Worm (Caenorhabditis elegans) whole organism, young adult: ENCODE data around the gene akap-1.

Experiments
- B0019.2 ChIP-seq: fragments of 200-800 bp; sonication (Bioruptor generic); conservative IDR thresholded peaks from 2 replicates; pipeline ENCODE4 v1.3.6; 2022; ENCODE audit warnings: missing genetic modification reagents, missing genetic modification characterization, missing compliant biosample characterization
- C17E4.6 ChIP-seq: fragments of 200-800 bp; sonication (Bioruptor generic); IDR thresholded peaks from 2 replicates; pipeline ENCODE4 v1.3.6; 2022; ENCODE audit warnings: missing genetic modification reagents, missing genetic modification characterization, missing compliant biosample characterization
- F39B2.1 ChIP-seq: fragments of 200-800 bp; sonication (Bioruptor generic); IDR thresholded peaks from 2 replicates; pipeline ENCODE4 v1.3.6; 2022; ENCODE audit warnings: missing genetic modification reagents, missing genetic modification characterization, missing compliant biosample characterization
- ZK185.1 ChIP-seq: sonication (generic microtip); optimal IDR thresholded peaks from 2 replicates; lab custom pipeline; 2016; ENCODE audit warnings: mild to moderate bottlenecking, missing genetic modification characterization, missing compliant biosample characterization; ENCODE audit not compliant: poor library complexity, severe bottlenecking
- ama-1 ChIP-seq, 3 experiments: fragments of 150-350 bp in 1 of 3; sonication (generic microtip) in 2 of 3; optimal IDR thresholded peaks; 2 replicates each; lab custom pipeline; 2014 to 2018; ENCODE audit warnings: missing biosample characterization in 2 of 3, missing genetic modification characterization in 2 of 3, missing genetic modification reagents in 2 of 3
- dpl-1 ChIP-seq: fragments of 150-350 bp; optimal IDR thresholded peaks from 2 replicates; lab custom pipeline; 2014; ENCODE audit warnings: missing biosample characterization, missing genetic modification reagents, missing genetic modification characterization
- snpc-4 ChIP-seq, 5 experiments: fragments of 150-350 bp in 1 of 5; sonication (generic microtip) in 4 of 5; optimal IDR thresholded peaks; 2 replicates each; lab custom pipeline; 2014 to 2018; ENCODE audit warnings: missing genetic modification characterization in 5 of 5, missing biosample characterization in 3 of 5, antibody characterized with exemption in 2 of 5, mild to moderate bottlenecking in 2 of 5, missing compliant biosample characterization in 2 of 5, missing genotype in 2 of 5, moderate library complexity in 2 of 5, missing genetic modification reagents in 1 of 5
- tbx-9 ChIP-seq: sonication (generic microtip); optimal IDR thresholded peaks from 2 replicates; lab custom pipeline; 2016; ENCODE audit warnings: borderline replicate concordance, missing genetic modification characterization, inconsistent platforms, missing compliant biosample characterization
- unc-62 ChIP-seq: fragments of 150-350 bp; optimal IDR thresholded peaks from 2 replicates; lab custom pipeline; 2014; ENCODE audit warnings: missing biosample characterization, missing genetic modification reagents, missing genetic modification characterization
- xnd-1 ChIP-seq: sonication (generic microtip); optimal IDR thresholded peaks from 2 replicates; lab custom pipeline; 2016; ENCODE audit warnings: missing genotype, missing genetic modification reagents, missing genetic modification characterization, missing compliant biosample characterization
- ztf-18 ChIP-seq: sonication (generic microtip); optimal IDR thresholded peaks from 2 replicates; lab custom pipeline; 2016; ENCODE audit warnings: missing genotype, mild to moderate bottlenecking, missing genetic modification characterization, missing compliant biosample characterization

ce11 chrIII:6382987-6383602 is 29.9 kb downstream of the akap-1 start, which contains the start of gene let-716:
- TF ChIP-seq ZK185.1 (tag; lab: Kevin White, UChicago) (no peak), unc-62 (GFP tag; lab: Kevin White, UChicago) (no peak), F39B2.1 (GFP tag; lab: Robert Waterston, UW) (no peak), xnd-1 (tag; lab: Kevin White, UChicago) (peak; percentile 14), C17E4.6 (GFP tag; lab: Robert Waterston, UW) (no peak), ama-1 (optimal IDR thresholded peaks at IDR 0.05; lab: Kevin White, UChicago) (no peak), ama-1 (GFP tag; optimal IDR thresholded peaks at IDR 0.05; lab: Kevin White, UChicago) (peak in 1 of 2 experiments; percentile 2), snpc-4 (GFP tag; optimal IDR thresholded peaks at IDR 0.05; lab: Kevin White, UChicago) (no peak), snpc-4 (tag; optimal IDR thresholded peaks at IDR 0.05; lab: Kevin White, UChicago) (no peak), ztf-18 (tag; lab: Kevin White, UChicago) (peak; percentile 1), tbx-9 (tag; lab: Kevin White, UChicago) (no peak), B0019.2 (GFP tag; lab: Robert Waterston, UW) (no peak), dpl-1 (no peak)
